Fruit fly (Drosophila melanogaster) whole organism, embryonic: ENCODE data around the gene Mul1.

Source experiments
- CG14014 ChIP-seq: fragments of 200-800 bp; sonication (Bioruptor generic); IDR thresholded peaks from 2 replicates; pipeline ENCODE4 v1.3.6; 2022; ENCODE audit warnings: missing biosample characterization, missing genetic modification characterization
- CG14441 ChIP-seq: fragments of 200-800 bp; sonication (Bioruptor generic); IDR thresholded peaks from 2 replicates; pipeline ENCODE4 v1.3.6; 2022; ENCODE audit warnings: missing biosample characterization, missing genetic modification characterization
- CG14710 ChIP-seq: fragments of 200-800 bp; sonication (Bioruptor generic); optimal IDR thresholded peaks from 3 replicates; lab custom pipeline; 2019; ENCODE audit warnings: missing biosample characterization, mild to moderate bottlenecking, missing genetic modification characterization, moderate library complexity
- CG17186 ChIP-seq: fragments of 200-800 bp; sonication (Bioruptor generic); optimal IDR thresholded peaks from 3 replicates; lab custom pipeline; 2017; ENCODE audit warnings: missing biosample characterization, missing genetic modification reagents, missing genetic modification characterization
- CG17829 ChIP-seq: fragments of 200-800 bp; optimal IDR thresholded peaks from 2 replicates; lab custom pipeline; 2019; ENCODE audit warnings: missing biosample characterization, mild to moderate bottlenecking, missing genetic modification characterization, moderate library complexity
- CG18011 ChIP-seq: fragments of 200-800 bp; sonication (Bioruptor generic); optimal IDR thresholded peaks from 2 replicates; lab custom pipeline; 2017; ENCODE audit warnings: missing biosample characterization, missing genetic modification characterization, mild to moderate bottlenecking, moderate library complexity, missing genotype
- CG2199 ChIP-seq: fragments of 200-800 bp; sonication (Bioruptor generic); IDR thresholded peaks from 3 replicates; pipeline ENCODE4 v1.3.6; 2022; ENCODE audit warnings: missing biosample characterization, missing genetic modification characterization
- CG2875 ChIP-seq: fragments of 200-800 bp; sonication (Bioruptor generic); optimal IDR thresholded peaks from 2 replicates; lab custom pipeline; 2017; ENCODE audit warnings: missing biosample characterization, mild to moderate bottlenecking, missing genetic modification characterization, missing genetic modification reagents
- CG32532 ChIP-seq: fragments of 200-800 bp; sonication (Bioruptor generic); IDR thresholded peaks from 2 replicates; pipeline ENCODE4 v1.3.6; 2022; ENCODE audit warnings: missing biosample characterization, missing genetic modification characterization
- CG33213 ChIP-seq: fragments of 200-800 bp; sonication (Bioruptor generic); optimal IDR thresholded peaks from 3 replicates; lab custom pipeline; 2016; ENCODE audit warnings: missing biosample characterization, missing genetic modification characterization
- CG34224 ChIP-seq: fragments of 200-800 bp; sonication (Bioruptor generic); IDR thresholded peaks from 3 replicates; pipeline ENCODE4 v1.3.6; 2022; ENCODE audit warnings: missing biosample characterization, missing genetic modification characterization; ENCODE audit not compliant: partially characterized antibody
- CG4424 ChIP-seq: fragments of 200-800 bp; sonication (Bioruptor generic); optimal IDR thresholded peaks from 3 replicates; lab custom pipeline; 2016; ENCODE audit warnings: missing biosample characterization, missing genetic modification characterization
- CG4617 ChIP-seq: fragments of 200-800 bp; sonication (Bioruptor generic); optimal IDR thresholded peaks from 3 replicates; lab custom pipeline; 2016; ENCODE audit warnings: missing biosample characterization, missing genetic modification characterization, borderline replicate concordance
- CG5245 ChIP-seq: fragments of 200-800 bp; sonication (Bioruptor generic); optimal IDR thresholded peaks from 3 replicates; lab custom pipeline; 2016; ENCODE audit warnings: missing biosample characterization, missing genetic modification characterization
- CG5953 ChIP-seq: fragments of 200-800 bp; sonication (Bioruptor generic); IDR thresholded peaks from 2 replicates; pipeline ENCODE4 v1.3.6; 2022; ENCODE audit warnings: missing biosample characterization, missing genetic modification characterization
- CG6272 ChIP-seq: fragments of 200-800 bp; sonication (Bioruptor generic); IDR thresholded peaks from 2 replicates; pipeline ENCODE4 v1.3.6; 2022; ENCODE audit warnings: missing biosample characterization, missing genetic modification characterization
- CG7987 ChIP-seq: fragments of 200-800 bp; sonication (Bioruptor generic); optimal IDR thresholded peaks from 2 replicates; lab custom pipeline; 2018; ENCODE audit warnings: missing biosample characterization, mild to moderate bottlenecking, missing genetic modification characterization, moderate library complexity
- CG8089 ChIP-seq: fragments of 200-800 bp; sonication (Bioruptor generic); optimal IDR thresholded peaks from 3 replicates; lab custom pipeline; 2016; ENCODE audit warnings: missing biosample characterization, missing genetic modification characterization
- CG8478 ChIP-seq: fragments of >200 bp; optimal IDR thresholded peaks from 2 replicates; lab custom pipeline; 2018
- Dref ChIP-seq: fragments of 200-800 bp; sonication (Bioruptor generic); IDR thresholded peaks from 2 replicates; pipeline ENCODE4 v1.3.6; 2022; ENCODE audit warnings: missing biosample characterization, missing genetic modification characterization
- E2f2 ChIP-seq: fragments of 200-800 bp; sonication (Bioruptor generic); IDR thresholded peaks from 2 replicates; pipeline ENCODE4 v1.3.6; 2022; ENCODE audit warnings: missing biosample characterization, missing genetic modification characterization
- Ets97D ChIP-seq: fragments of 200-800 bp; sonication (Bioruptor generic); optimal IDR thresholded peaks from 3 replicates; lab custom pipeline; 2016; ENCODE audit warnings: missing biosample characterization, missing genetic modification characterization
- Fer3 ChIP-seq: fragments of 200-800 bp; sonication (Bioruptor generic); optimal IDR thresholded peaks from 2 replicates; lab custom pipeline; 2018; ENCODE audit warnings: missing biosample characterization, mild to moderate bottlenecking, missing genetic modification characterization, moderate library complexity
- H15 ChIP-seq: fragments of 200-800 bp; sonication (Bioruptor generic); IDR thresholded peaks from 3 replicates; pipeline ENCODE4 v1.3.6; 2022; ENCODE audit warnings: missing biosample characterization, missing genetic modification characterization
- HLH4C ChIP-seq: fragments of 200-800 bp; sonication (Bioruptor generic); IDR thresholded peaks from 3 replicates; pipeline ENCODE4 v1.3.6; 2022; ENCODE audit warnings: missing biosample characterization, missing genetic modification characterization; ENCODE audit not compliant: partially characterized antibody
- Lpt ChIP-seq: fragments of >200 bp; optimal IDR thresholded peaks from 2 replicates; lab custom pipeline; 2018; ENCODE audit warnings: missing biosample characterization, missing genetic modification characterization
- MESR4 ChIP-seq: fragments of 200-800 bp; sonication (Bioruptor generic); optimal IDR thresholded peaks from 2 replicates; lab custom pipeline; 2018; ENCODE audit warnings: missing biosample characterization, mild to moderate bottlenecking, missing genetic modification characterization, moderate library complexity
- Myb ChIP-seq: fragments of 200-800 bp; sonication (Bioruptor generic); optimal IDR thresholded peaks from 2 replicates; lab custom pipeline; 2016; ENCODE audit warnings: missing biosample characterization, missing genetic modification characterization
- Trl ChIP-seq, 3 experiments: fragments of >200 bp in 2 of 3; fragments of 200-800 bp in 1 of 3; sonication (Bioruptor generic) in 1 of 3; optimal IDR thresholded peaks; 2 replicates in 1 of 3; 3 replicates in 2 of 3; lab custom pipeline; 2016 to 2017; ENCODE audit warnings: missing biosample characterization in 1 of 3, missing genetic modification characterization in 1 of 3
- bowl ChIP-seq: fragments of 200-800 bp; sonication (Bioruptor generic); IDR thresholded peaks from 2 replicates; pipeline ENCODE4 v1.3.6; 2022; ENCODE audit warnings: missing biosample characterization, missing genetic modification characterization
- cad ChIP-seq: fragments of >200 bp; optimal IDR thresholded peaks from 2 replicates; lab custom pipeline; 2017; ENCODE audit warnings: missing biosample characterization, missing genetic modification characterization
- dan ChIP-seq: fragments of 200-800 bp; sonication (Bioruptor generic); IDR thresholded peaks from 2 replicates; pipeline ENCODE4 v1.3.6; 2022; ENCODE audit warnings: missing biosample characterization, missing genetic modification characterization
- disco-r ChIP-seq: fragments of 200-800 bp; sonication (Bioruptor generic); optimal IDR thresholded peaks from 2 replicates; lab custom pipeline; 2016; ENCODE audit warnings: missing biosample characterization, missing genetic modification characterization
- gro ChIP-seq: fragments of 200-800 bp; sonication (Bioruptor generic); optimal IDR thresholded peaks from 2 replicates; lab custom pipeline; 2016; ENCODE audit warnings: missing biosample characterization, missing genetic modification characterization
- h ChIP-seq: fragments of >200 bp; optimal IDR thresholded peaks from 2 replicates; lab custom pipeline; 2017
- jumu ChIP-seq: fragments of 200-800 bp; sonication (Bioruptor generic); optimal IDR thresholded peaks from 3 replicates; lab custom pipeline; 2016; ENCODE audit warnings: missing biosample characterization, missing genetic modification characterization
- ken ChIP-seq: fragments of 200-800 bp; sonication (Bioruptor generic); IDR thresholded peaks from 3 replicates; pipeline ENCODE4 v1.3.6; 2022; ENCODE audit warnings: missing biosample characterization, missing genetic modification characterization
- maf-S ChIP-seq: fragments of 200-800 bp; sonication (Bioruptor generic); optimal IDR thresholded peaks from 2 replicates; lab custom pipeline; 2016; ENCODE audit warnings: missing biosample characterization, missing genetic modification characterization
- nerfin-1 ChIP-seq: fragments of 200-800 bp; sonication (Bioruptor generic); optimal IDR thresholded peaks from 3 replicates; lab custom pipeline; 2019; ENCODE audit warnings: missing biosample characterization, mild to moderate bottlenecking, missing genetic modification characterization, moderate library complexity
- onecut ChIP-seq: fragments of 200-800 bp; sonication (Bioruptor generic); IDR thresholded peaks from 2 replicates; pipeline ENCODE4 v1.3.6; 2022; ENCODE audit warnings: missing biosample characterization, missing genetic modification characterization
- phol ChIP-seq: fragments of 200-800 bp; sonication (Bioruptor generic); optimal IDR thresholded peaks from 3 replicates; lab custom pipeline; 2018; ENCODE audit warnings: missing biosample characterization, mild to moderate bottlenecking, missing genetic modification characterization, moderate library complexity
- pros ChIP-seq: fragments of 200-800 bp; sonication (Bioruptor generic); optimal IDR thresholded peaks from 3 replicates; lab custom pipeline; 2019; ENCODE audit warnings: missing biosample characterization, mild to moderate bottlenecking, missing genetic modification characterization, moderate library complexity
- pzg ChIP-seq: fragments of 200-800 bp; sonication (Bioruptor generic); optimal IDR thresholded peaks from 3 replicates; lab custom pipeline; 2018; ENCODE audit warnings: missing biosample characterization, mild to moderate bottlenecking, missing genetic modification characterization, moderate library complexity
- row ChIP-seq: fragments of 200-800 bp; sonication (Bioruptor generic); IDR thresholded peaks from 3 replicates; pipeline ENCODE4 v1.3.6; 2022; ENCODE audit warnings: missing biosample characterization, missing genetic modification characterization
- scrt ChIP-seq: fragments of 200-800 bp; sonication (Bioruptor generic); optimal IDR thresholded peaks from 2 replicates; lab custom pipeline; 2018; ENCODE audit warnings: missing biosample characterization, mild to moderate bottlenecking, missing genetic modification characterization, moderate library complexity
- shn ChIP-seq: fragments of 200-800 bp; sonication (Bioruptor generic); optimal IDR thresholded peaks from 3 replicates; lab custom pipeline; 2016; ENCODE audit warnings: missing biosample characterization, missing genetic modification characterization
- slp2 ChIP-seq: fragments of 200-800 bp; sonication (Bioruptor generic); optimal IDR thresholded peaks from 2 replicates; lab custom pipeline; 2016; ENCODE audit warnings: missing biosample characterization, missing genetic modification characterization
- stwl ChIP-seq: fragments of 200-800 bp; sonication (Bioruptor generic); optimal IDR thresholded peaks from 3 replicates; lab custom pipeline; 2018; ENCODE audit warnings: missing biosample characterization, mild to moderate bottlenecking, missing genetic modification characterization, moderate library complexity
- toy ChIP-seq: fragments of 200-800 bp; sonication (Bioruptor generic); IDR thresholded peaks from 2 replicates; pipeline ENCODE4 v1.3.6; 2022; ENCODE audit warnings: missing biosample characterization, missing genetic modification characterization
- trem ChIP-seq: fragments of 200-800 bp; optimal IDR thresholded peaks from 3 replicates; lab custom pipeline; 2019; ENCODE audit warnings: missing biosample characterization, mild to moderate bottlenecking, missing genetic modification characterization, moderate library complexity
- wek ChIP-seq: fragments of 200-800 bp; sonication (Bioruptor generic); optimal IDR thresholded peaks from 3 replicates; lab custom pipeline; 2018; ENCODE audit warnings: missing biosample characterization, mild to moderate bottlenecking, missing genetic modification characterization, moderate library complexity
- zfh1 ChIP-seq: fragments of 200-800 bp; sonication (Bioruptor generic); IDR thresholded peaks from 3 replicates; pipeline ENCODE4 v1.3.6; 2022; ENCODE audit warnings: missing biosample characterization, missing genetic modification characterization

Gene Mul1

DNA sequence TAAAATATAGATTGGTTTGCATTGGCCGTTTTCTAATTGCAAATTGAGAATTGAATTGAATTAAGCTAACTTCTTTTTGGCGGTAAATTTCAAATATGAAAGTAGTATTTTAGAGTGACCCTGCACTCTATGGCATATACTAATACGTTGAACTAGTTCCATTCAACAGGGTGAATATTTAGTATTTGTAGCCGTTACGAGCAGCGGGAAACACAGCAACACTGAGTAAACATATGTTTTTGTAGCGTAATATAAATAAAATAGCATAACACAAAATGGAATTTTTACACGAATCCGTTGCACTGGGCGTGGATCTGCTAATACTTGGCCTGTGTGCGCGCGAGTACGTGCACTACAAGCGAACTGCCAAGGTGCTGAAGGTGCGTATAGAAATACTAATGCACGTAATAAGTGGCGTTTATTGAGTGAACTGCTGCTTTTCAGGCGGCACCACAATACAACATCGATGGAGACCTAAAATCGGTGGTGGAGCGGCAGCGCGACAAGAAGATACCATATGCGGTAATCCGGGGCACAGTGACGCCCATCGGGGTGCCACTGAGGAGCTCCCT is at the start of gene Mul1 (continued):
- TF ChIP-seq CG8478 (lab: Kevin White, UChicago): peak; percentile 3
- no peak for TF ChIP-seq CG18011
- TF ChIP-seq Dref (GFP tag; lab: Robert Waterston, UW): no peak
- TF ChIP-seq CG5245 (GFP tag; lab: Kevin White, UChicago): no peak
- TF ChIP-seq maf-S: no peak
- peak; percentile 24 for TF ChIP-seq CG17186 (GFP tag; lab: Kevin White, UChicago)
- TF ChIP-seq MESR4: peak; percentile 54
- TF ChIP-seq CG14441: no peak
- TF ChIP-seq CG7987: no peak
- no peak for TF ChIP-seq CG6272 (GFP tag; lab: Robert Waterston, UW)
- no peak for TF ChIP-seq pros (GFP tag; lab: Kevin White, UChicago)
- no peak for TF ChIP-seq jumu (GFP tag; lab: Kevin White, UChicago)
- TF ChIP-seq zfh1 (GFP tag; lab: Robert Waterston, UW): no peak
- TF ChIP-seq bowl (GFP tag; lab: Robert Waterston, UW): no peak
- no peak for TF ChIP-seq Trl (optimal IDR thresholded peaks at IDR 0.05; lab: Kevin White, UChicago)
- TF ChIP-seq Trl (GFP tag; optimal IDR thresholded peaks at IDR 0.05; lab: Kevin White, UChicago): no peak
- TF ChIP-seq H15 (GFP tag; lab: Robert Waterston, UW): no peak
- no peak for TF ChIP-seq gro
- peak; percentile 27; the same call in 1 of the 3 replicates for TF ChIP-seq row (GFP tag; lab: Robert Waterston, UW)
- peak; percentile 54 for TF ChIP-seq CG33213
- no peak for TF ChIP-seq wek
- TF ChIP-seq CG4424 (GFP tag; lab: Kevin White, UChicago): peak; percentile 84
- TF ChIP-seq CG32532: no peak
- peak; percentile 86 for TF ChIP-seq stwl
- no peak for TF ChIP-seq h (lab: Kevin White, UChicago)
- TF ChIP-seq ken (GFP tag; lab: Robert Waterston, UW): no peak
- TF ChIP-seq pzg: peak; percentile 92
- peak; percentile 93 for TF ChIP-seq E2f2 (GFP tag; lab: Robert Waterston, UW)
- peak; percentile 51 for TF ChIP-seq nerfin-1 (tag; lab: Kevin White, UChicago)
- peak; percentile 12 for TF ChIP-seq CG17829 (tag; lab: Kevin White, UChicago)
- no peak for TF ChIP-seq CG2875 (GFP tag; lab: Kevin White, UChicago)
- no peak for TF ChIP-seq Fer3 (tag; lab: Kevin White, UChicago)
- no peak for TF ChIP-seq CG8089 (GFP tag; lab: Kevin White, UChicago)
- peak; percentile 43 for TF ChIP-seq Ets97D (GFP tag; lab: Kevin White, UChicago)
- no peak for TF ChIP-seq slp2 (GFP tag; lab: Kevin White, UChicago)
- TF ChIP-seq HLH4C (GFP tag; lab: Robert Waterston, UW): 0 out of 3 replicates have a peak, but pooled peaks have one; percentile 26
- no peak for TF ChIP-seq Lpt (GFP tag; lab: Kevin White, UChicago)
- peak; percentile 15; the same call in 1 of the 3 replicates for TF ChIP-seq CG34224 (GFP tag; lab: Robert Waterston, UW)
- no peak for TF ChIP-seq dan
- TF ChIP-seq trem (tag; lab: Kevin White, UChicago): peak; percentile 43
- TF ChIP-seq scrt (GFP tag; lab: Kevin White, UChicago): peak; percentile 83
- TF ChIP-seq CG14710 (tag; lab: Kevin White, UChicago): peak; percentile 56
- no peak for TF ChIP-seq phol (tag; lab: Kevin White, UChicago)
- no peak for TF ChIP-seq onecut (GFP tag; lab: Robert Waterston, UW)
- no peak for TF ChIP-seq toy (GFP tag; lab: Robert Waterston, UW)
- TF ChIP-seq disco-r: no peak
- peak; percentile 25 for TF ChIP-seq CG4617 (GFP tag; lab: Kevin White, UChicago)
- TF ChIP-seq CG14014 (GFP tag; lab: Robert Waterston, UW): no peak
- TF ChIP-seq cad (GFP tag; lab: Kevin White, UChicago): no peak
- no peak for TF ChIP-seq shn
- no peak for TF ChIP-seq CG2199 (GFP tag; lab: Robert Waterston, UW)
- peak; percentile 84 for TF ChIP-seq Myb
- TF ChIP-seq CG5953: no peak
